Fruit fly (Drosophila melanogaster): Measurements from ENCODE around the gene CG2082.

Gene CG2082

DNA sequence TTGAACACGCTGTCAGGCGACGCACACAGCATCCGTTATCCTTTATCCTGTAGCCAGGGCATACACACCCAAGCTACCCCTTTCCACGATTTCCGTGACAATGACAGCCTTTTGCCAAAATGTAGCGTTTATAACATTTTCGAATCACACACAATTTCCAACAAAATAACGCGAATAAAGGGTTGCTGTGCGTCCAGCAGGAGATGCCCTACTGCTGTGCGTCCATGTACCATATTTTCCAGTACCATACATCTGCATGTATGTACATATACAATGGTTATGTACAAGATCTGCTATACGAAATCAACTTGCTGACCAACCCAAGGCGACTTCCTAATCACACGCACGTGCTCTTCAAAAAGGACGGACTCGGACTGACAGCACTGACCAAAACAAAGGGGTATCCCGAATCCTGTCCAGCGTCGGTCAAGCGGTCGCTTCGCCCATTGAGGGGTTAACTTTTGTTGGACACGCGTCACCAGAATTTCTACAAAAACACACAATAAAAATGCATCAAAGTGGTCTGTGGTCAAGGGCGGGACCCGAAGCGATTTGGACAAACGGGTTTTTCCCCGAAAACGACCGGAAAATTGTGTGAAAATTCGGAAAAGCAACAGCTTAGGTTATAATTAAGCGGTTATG lies 53.0 kb downstream of the CG2082 start (continued):
- TF ChIP-seq tll (GFP tag; optimal IDR thresholded peaks at IDR 0.05): peak in 1 of 2 experiments; percentile 95
- TF ChIP-seq HmgD (GFP tag; optimal IDR thresholded peaks at IDR 0.05): no peak
- TF ChIP-seq Mes4 (GFP tag; optimal IDR thresholded peaks at IDR 0.05): no peak
- no peak for TF ChIP-seq peb (GFP tag; IDR thresholded peaks at IDR 0.05)
- no peak for TF ChIP-seq crc (GFP tag; optimal IDR thresholded peaks at IDR 0.05)
- TF ChIP-seq twi (tag; optimal IDR thresholded peaks at IDR 0.05): peak; percentile 58
- no peak for TF ChIP-seq Sry-δ (GFP tag; optimal IDR thresholded peaks at IDR 0.05)
- TF ChIP-seq CG32767 (GFP tag; IDR thresholded peaks at IDR 0.05): no peak
- TF ChIP-seq CG34376 (GFP tag; optimal IDR thresholded peaks at IDR 0.05): no peak
- no peak for TF ChIP-seq CG15073 (GFP tag; optimal IDR thresholded peaks at IDR 0.05)
- no peak for TF ChIP-seq CG2116 (GFP tag; optimal IDR thresholded peaks at IDR 0.05)
- TF ChIP-seq phol (tag; optimal IDR thresholded peaks at IDR 0.05): no peak
- TF ChIP-seq CG14014 (GFP tag; IDR thresholded peaks at IDR 0.05): no peak
- TF ChIP-seq Ptx1 (GFP tag; IDR thresholded peaks at IDR 0.05): no peak
- no peak for TF ChIP-seq bab2 (GFP tag; optimal IDR thresholded peaks at IDR 0.05)
- TF ChIP-seq CG33557 (GFP tag; optimal IDR thresholded peaks at IDR 0.05): no peak
- peak; percentile 41 for TF ChIP-seq gsb-n (tag; optimal IDR thresholded peaks at IDR 0.05)
- no peak for TF ChIP-seq ATbp (GFP tag; optimal IDR thresholded peaks at IDR 0.05)
- no peak for TF ChIP-seq Dip3 (GFP tag; optimal IDR thresholded peaks at IDR 0.05)
- TF ChIP-seq Oaz (GFP tag; IDR thresholded peaks at IDR 0.05): 0 out of 2 replicates have a peak, but pooled peaks have one; percentile 7
- no peak for TF ChIP-seq CG7372 (GFP tag; IDR thresholded peaks at IDR 0.05)
- TF ChIP-seq CG16813 (GFP tag; IDR thresholded peaks at IDR 0.05; ENCODE audit: partially characterized antibody): no peak
- TF ChIP-seq slbo (GFP tag; IDR thresholded peaks at IDR 0.05): no peak
- no peak for TF ChIP-seq Aef1 (GFP tag; IDR thresholded peaks at IDR 0.05)
- no peak for TF ChIP-seq ind (GFP tag; optimal IDR thresholded peaks at IDR 0.05)
- TF ChIP-seq E2f2 (GFP tag; IDR thresholded peaks at IDR 0.05): no peak
- no peak for TF ChIP-seq Elba2 (GFP tag; optimal IDR thresholded peaks at IDR 0.05)
- TF ChIP-seq eyg (GFP tag; optimal IDR thresholded peaks at IDR 0.05): no peak
- TF ChIP-seq Ets65A (GFP tag): peak; percentile 78
- no peak for TF ChIP-seq CG32772 (GFP tag; IDR thresholded peaks at IDR 0.05)
- TF ChIP-seq Drgx (GFP tag; IDR thresholded peaks at IDR 0.05): no peak
- TF ChIP-seq Trl (optimal IDR thresholded peaks at IDR 0.05): no peak
- no peak for TF ChIP-seq Trl (GFP tag; optimal IDR thresholded peaks at IDR 0.05)
- no peak for TF ChIP-seq h (optimal IDR thresholded peaks at IDR 0.05)
- no peak for TF ChIP-seq Mrtf (GFP tag; IDR thresholded peaks at IDR 0.05)
- TF ChIP-seq Kr (GFP tag; optimal IDR thresholded peaks at IDR 0.05): peak; percentile 67
- TF ChIP-seq MBD-R2 (GFP tag; IDR thresholded peaks at IDR 0.05): no peak
- no peak for TF ChIP-seq br (optimal IDR thresholded peaks at IDR 0.05)
- TF ChIP-seq hb (GFP tag; IDR thresholded peaks at IDR 0.05; ENCODE audit: partially characterized antibody): no peak
- TF ChIP-seq tin (GFP tag; optimal IDR thresholded peaks at IDR 0.05): no peak
- TF ChIP-seq ara (GFP tag; IDR thresholded peaks at IDR 0.05): no peak
- no peak for TF ChIP-seq Nf-YA (GFP tag; IDR thresholded peaks at IDR 0.05)
- TF ChIP-seq inv (GFP tag; IDR thresholded peaks at IDR 0.05; ENCODE audit: partially characterized antibody): no peak
- TF ChIP-seq Dbx (GFP tag; IDR thresholded peaks at IDR 0.05): no peak
- no peak for TF ChIP-seq seq (GFP tag; IDR thresholded peaks at IDR 0.05)
- no peak for TF ChIP-seq CG11247 (GFP tag; IDR thresholded peaks at IDR 0.05)
- TF ChIP-seq CG9609 (GFP tag; optimal IDR thresholded peaks at IDR 0.05): no peak
- no peak for TF ChIP-seq CG14860 (GFP tag; IDR thresholded peaks at IDR 0.05; ENCODE audit: partially characterized antibody)
- no peak for TF ChIP-seq CG10543 (GFP tag; optimal IDR thresholded peaks at IDR 0.05)
- no peak for TF ChIP-seq CG12104 (GFP tag; optimal IDR thresholded peaks at IDR 0.05)

All from whole organism, embryonic.